Worm (Caenorhabditis elegans) whole organism, L4 larva: ENCODE results near the gene ceh-48.
A peak's percentile ranks its signal among the peaks of the same experiment; 100 is the strongest.

Source experiments
- F26F4.8 ChIP-seq: fragments of 200-800 bp; sonication (Bioruptor generic); conservative IDR thresholded peaks from 2 replicates; pipeline ENCODE4 v1.3.6; 2022; ENCODE audit warnings: missing genetic modification characterization, missing compliant biosample characterization
- T20F7.1 ChIP-seq: fragments of 200-800 bp; sonication (Bioruptor generic); optimal IDR thresholded peaks from 2 replicates; lab custom pipeline; 2018; ENCODE audit warnings: mild to moderate bottlenecking, missing genetic modification characterization, missing compliant biosample characterization
- Y75B8A.6 ChIP-seq: fragments of 200-800 bp; sonication (Bioruptor generic); IDR thresholded peaks from 2 replicates; pipeline ENCODE4 v1.3.6; 2022; ENCODE audit warnings: missing genetic modification reagents, missing genetic modification characterization, missing compliant biosample characterization
- ces-1 ChIP-seq: fragments of 150-350 bp; sonication (generic microtip); optimal IDR thresholded peaks from 4 replicates; lab custom pipeline; 2014; ENCODE audit warnings: missing biosample characterization, missing genetic modification reagents, missing genetic modification characterization
- dpl-1 ChIP-seq: fragments of 150-350 bp; optimal IDR thresholded peaks from 2 replicates; lab custom pipeline; 2014; ENCODE audit warnings: missing biosample characterization, missing genetic modification reagents, missing genetic modification characterization
- lin-29 ChIP-seq: fragments of 200-800 bp; sonication (Bioruptor generic); IDR thresholded peaks from 2 replicates; pipeline ENCODE4 v1.3.6; 2022; ENCODE audit warnings: missing genetic modification reagents, missing genetic modification characterization, missing compliant biosample characterization
- unc-39 ChIP-seq: sonication (generic microtip); optimal IDR thresholded peaks from 2 replicates; lab custom pipeline; 2017; ENCODE audit warnings: missing biosample characterization, missing genetic modification characterization

DNA sequence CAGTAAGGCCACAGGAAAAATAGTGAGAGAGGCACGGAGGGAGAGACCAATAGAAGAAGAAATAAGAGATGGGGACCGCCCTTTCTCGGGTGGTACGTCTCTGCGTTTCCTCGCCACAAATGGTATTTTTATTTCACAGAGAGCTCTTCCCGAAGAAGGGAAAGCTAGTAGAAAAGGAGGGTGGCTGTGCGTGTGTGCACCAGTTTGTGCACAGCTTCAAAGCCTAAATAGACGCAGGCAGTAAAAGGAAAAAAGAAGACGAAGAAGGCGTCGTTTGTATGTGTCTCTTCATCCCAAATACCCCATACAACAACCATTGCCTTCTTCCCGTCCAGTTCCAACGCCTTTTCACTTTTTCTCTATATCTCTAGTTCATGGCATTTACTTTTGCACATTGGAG lies 2.2 kb upstream of the ceh-48 start:
- TF ChIP-seq T20F7.1 (GFP tag; lab: Kevin White, UChicago) (no peak), F26F4.8 (GFP tag; lab: Robert Waterston, UW) (0 out of 2 replicates have a peak, but pooled peaks have one; percentile 16), dpl-1 (GFP tag; lab: Kevin White, UChicago) (no peak), lin-29 (GFP tag; lab: Robert Waterston, UW) (no peak), ces-1 (GFP tag; lab: Kevin White, UChicago) (no peak), unc-39 (tag; lab: Kevin White, UChicago) (no peak), Y75B8A.6 (GFP tag; lab: Robert Waterston, UW) (no peak)
